Fruit fly (Drosophila melanogaster): ENCODE results near the gene CG13250.

- TF ChIP-seq spab (GFP tag; optimal IDR thresholded peaks at IDR 0.05): no peak
- TF ChIP-seq Eip93F (GFP tag; optimal IDR thresholded peaks at IDR 0.05): peak; percentile 72
- no peak for TF ChIP-seq Smox (GFP tag; optimal IDR thresholded peaks at IDR 0.05)
- no peak for TF ChIP-seq CG9139 (GFP tag; optimal IDR thresholded peaks at IDR 0.05)
- no peak for TF ChIP-seq lz (GFP tag; optimal IDR thresholded peaks at IDR 0.05)
- no peak for TF ChIP-seq Lpt (GFP tag; optimal IDR thresholded peaks at IDR 0.05)
- no peak for TF ChIP-seq OdsH (GFP tag; optimal IDR thresholded peaks at IDR 0.05)
- TF ChIP-seq Met (GFP tag; optimal IDR thresholded peaks at IDR 0.05): no peak
- TF ChIP-seq CG34406 (GFP tag; optimal IDR thresholded peaks at IDR 0.05): no peak
- TF ChIP-seq Gug (GFP tag; IDR thresholded peaks at IDR 0.05): no peak
These were observed 16.2 kb upstream of the CG13250 start for dm6 chr3L:20517179-20517834.
